Worm (Caenorhabditis elegans) whole organism, midembryonic: ENCODE results near the gene M01H9.2.

Experiments used
- T22C8.4 ChIP-seq: fragments of 200-800 bp; sonication (Bioruptor generic); IDR thresholded peaks from 2 replicates; pipeline ENCODE4 v1.3.6; 2022; ENCODE audit warnings: missing genetic modification characterization, missing compliant biosample characterization
- cog-1 ChIP-seq: sonication (generic microtip); optimal IDR thresholded peaks from 2 replicates; lab custom pipeline; 2016; ENCODE audit warnings: missing genetic modification characterization, missing compliant biosample characterization
- flt-1 ChIP-seq: fragments of 200-800 bp; sonication (Bioruptor generic); IDR thresholded peaks from 2 replicates; pipeline ENCODE4 v1.3.6; 2022; ENCODE audit warnings: missing genetic modification characterization, missing compliant biosample characterization
- klf-2 ChIP-seq: fragments of 200-800 bp; sonication (Bioruptor generic); conservative IDR thresholded peaks from 2 replicates; pipeline ENCODE4 v1.3.6; 2022; ENCODE audit warnings: missing genetic modification reagents, missing genetic modification characterization, missing compliant biosample characterization
- med-1 ChIP-seq: sonication (generic microtip); optimal IDR thresholded peaks from 2 replicates; lab custom pipeline; 2017; ENCODE audit warnings: missing genetic modification characterization, mild to moderate bottlenecking, missing compliant biosample characterization, antibody characterized with exemption, missing genetic modification reagents; ENCODE audit not compliant: insufficient read depth
- ref-1 ChIP-seq: fragments of 200-800 bp; sonication (Bioruptor generic); conservative IDR thresholded peaks from 2 replicates; pipeline ENCODE4 v1.3.6; 2022; ENCODE audit warnings: missing genetic modification reagents, missing genetic modification characterization, missing compliant biosample characterization
- tab-1 ChIP-seq: fragments of 200-800 bp; sonication (Bioruptor generic); IDR thresholded peaks from 2 replicates; pipeline ENCODE4 v1.3.6; 2022; ENCODE audit warnings: missing genetic modification characterization, missing compliant biosample characterization
- ztf-23 ChIP-seq: fragments of 200-800 bp; sonication (Bioruptor generic); IDR thresholded peaks from 2 replicates; pipeline ENCODE4 v1.3.6; 2022; ENCODE audit warnings: missing genetic modification reagents, missing genetic modification characterization, missing compliant biosample characterization
- ztf-29 ChIP-seq: fragments of 200-800 bp; sonication (Bioruptor generic); IDR thresholded peaks from 2 replicates; pipeline ENCODE4 v1.3.6; 2022; ENCODE audit warnings: missing genetic modification reagents, missing genetic modification characterization, missing compliant biosample characterization

DNA sequence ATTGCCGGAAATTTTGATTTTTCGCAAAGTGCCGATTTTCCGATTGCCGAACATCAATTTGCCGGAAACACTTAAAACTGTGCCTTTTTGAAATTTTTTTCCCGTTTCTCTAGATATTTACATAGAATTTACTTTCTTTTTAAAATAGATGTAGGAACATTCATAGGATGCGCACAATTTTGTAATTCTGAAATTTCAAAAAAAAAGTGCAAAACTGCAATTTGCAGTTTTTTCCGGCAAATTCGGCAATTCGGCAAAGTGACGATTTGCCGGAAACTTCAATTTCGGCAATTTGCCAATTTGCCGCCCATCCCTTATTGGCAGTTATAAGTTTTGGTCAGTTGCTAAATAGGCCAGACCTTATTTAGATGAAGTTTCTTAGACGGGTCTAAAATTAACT is 6.4 kb downstream of the M01H9.2 start:
- no peak for TF ChIP-seq flt-1 (GFP tag; lab: Robert Waterston, UW)
- TF ChIP-seq T22C8.4 (GFP tag; lab: Robert Waterston, UW) = no peak
- no peak for TF ChIP-seq med-1 (GFP tag; lab: Kevin White, UChicago)
- TF ChIP-seq ztf-29 (GFP tag; lab: Robert Waterston, UW) = no peak
- TF ChIP-seq klf-2 (GFP tag; lab: Robert Waterston, UW) = no peak
- no peak for TF ChIP-seq cog-1 (tag; lab: Kevin White, UChicago)
- TF ChIP-seq ref-1 (GFP tag; lab: Robert Waterston, UW) = no peak
- TF ChIP-seq tab-1 (GFP tag; lab: Robert Waterston, UW) = no peak
- TF ChIP-seq ztf-23 (GFP tag; lab: Robert Waterston, UW) = no peak
